Worm (Caenorhabditis elegans) whole organism, midembryonic: ENCODE measurements around the gene rbg-1.

ENCODE experiments used
- T22C8.4 ChIP-seq: fragments of 200-800 bp; sonication (Bioruptor generic); IDR thresholded peaks from 2 replicates; pipeline ENCODE4 v1.3.6; 2022; ENCODE audit warnings: missing genetic modification characterization, missing compliant biosample characterization
- cog-1 ChIP-seq: sonication (generic microtip); optimal IDR thresholded peaks from 2 replicates; lab custom pipeline; 2016; ENCODE audit warnings: missing genetic modification characterization, missing compliant biosample characterization
- flt-1 ChIP-seq: fragments of 200-800 bp; sonication (Bioruptor generic); IDR thresholded peaks from 2 replicates; pipeline ENCODE4 v1.3.6; 2022; ENCODE audit warnings: missing genetic modification characterization, missing compliant biosample characterization
- med-1 ChIP-seq: sonication (generic microtip); optimal IDR thresholded peaks from 2 replicates; lab custom pipeline; 2017; ENCODE audit warnings: missing genetic modification characterization, mild to moderate bottlenecking, missing compliant biosample characterization, antibody characterized with exemption, missing genetic modification reagents; ENCODE audit not compliant: insufficient read depth
- ztf-23 ChIP-seq: fragments of 200-800 bp; sonication (Bioruptor generic); IDR thresholded peaks from 2 replicates; pipeline ENCODE4 v1.3.6; 2022; ENCODE audit warnings: missing genetic modification reagents, missing genetic modification characterization, missing compliant biosample characterization
- ztf-29 ChIP-seq: fragments of 200-800 bp; sonication (Bioruptor generic); IDR thresholded peaks from 2 replicates; pipeline ENCODE4 v1.3.6; 2022; ENCODE audit warnings: missing genetic modification reagents, missing genetic modification characterization, missing compliant biosample characterization

DNA sequence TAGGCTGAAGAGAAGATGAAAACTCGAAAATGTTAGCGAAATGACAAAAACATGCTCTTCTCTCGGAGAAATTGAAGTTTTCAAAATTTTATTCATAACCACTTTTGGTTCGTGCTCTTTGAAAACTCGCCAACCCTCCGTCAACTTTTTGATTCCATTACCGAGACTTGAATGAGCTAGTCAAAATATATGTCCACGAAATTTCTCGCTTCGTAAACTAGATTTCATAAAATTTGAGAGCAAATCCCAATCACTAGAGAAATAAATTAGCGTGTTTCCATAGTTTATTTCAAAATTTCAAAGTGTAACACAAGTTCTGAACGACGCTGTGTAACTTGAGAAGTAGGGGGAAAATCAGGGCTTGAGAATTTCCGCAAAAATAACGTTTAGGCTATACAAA, 10.4 kb downstream of the rbg-1 start:
- TF ChIP-seq cog-1 (no peak), med-1 (GFP tag; lab: Kevin White, UChicago) (no peak), ztf-23 (GFP tag; lab: Robert Waterston, UW) (no peak), T22C8.4 (no peak), flt-1 (no peak), ztf-29 (GFP tag; lab: Robert Waterston, UW) (no peak)
